Fruit fly (Drosophila melanogaster) whole organism, embryonic: ENCODE measurements around the gene CG46244.

Experiments
- Blimp-1 ChIP-seq: fragments of 200-800 bp; sonication (Bioruptor generic); optimal IDR thresholded peaks from 3 replicates; lab custom pipeline; 2018; ENCODE audit warnings: missing biosample characterization, missing genetic modification characterization, mild to moderate bottlenecking, moderate library complexity, missing genetic modification reagents
- CG10267 ChIP-seq: fragments of 200-800 bp; sonication (Bioruptor generic); optimal IDR thresholded peaks from 2 replicates; lab custom pipeline; 2018; ENCODE audit warnings: missing biosample characterization, mild to moderate bottlenecking, missing genetic modification characterization, moderate library complexity
- CG10321 ChIP-seq: fragments of 200-800 bp; sonication (Bioruptor generic); IDR thresholded peaks from 2 replicates; pipeline ENCODE4 v1.3.6; 2022; ENCODE audit warnings: missing biosample characterization, missing genetic modification characterization
- CG11093 ChIP-seq: fragments of 200-800 bp; sonication (Bioruptor generic); IDR thresholded peaks from 3 replicates; pipeline ENCODE4 v1.3.6; 2022; ENCODE audit warnings: missing biosample characterization, missing genetic modification characterization
- CG12071 ChIP-seq: fragments of 200-800 bp; sonication (Bioruptor generic); optimal IDR thresholded peaks from 3 replicates; lab custom pipeline; 2018; ENCODE audit warnings: missing biosample characterization, mild to moderate bottlenecking, missing genetic modification characterization
- CG13287 ChIP-seq: fragments of 200-800 bp; sonication (Bioruptor generic); IDR thresholded peaks from 2 replicates; pipeline ENCODE4 v1.3.6; 2022; ENCODE audit warnings: missing biosample characterization, missing genetic modification characterization; ENCODE audit not compliant: partially characterized antibody
- CG14710 ChIP-seq: fragments of 200-800 bp; sonication (Bioruptor generic); optimal IDR thresholded peaks from 3 replicates; lab custom pipeline; 2019; ENCODE audit warnings: missing biosample characterization, mild to moderate bottlenecking, missing genetic modification characterization, moderate library complexity
- CG14860 ChIP-seq: fragments of 200-800 bp; sonication (Bioruptor generic); IDR thresholded peaks from 3 replicates; pipeline ENCODE4 v1.3.6; 2022; ENCODE audit warnings: missing biosample characterization, missing genetic modification characterization; ENCODE audit not compliant: partially characterized antibody
- CG15514 ChIP-seq: fragments of 200-800 bp; sonication (Bioruptor generic); optimal IDR thresholded peaks from 3 replicates; lab custom pipeline; 2017; ENCODE audit warnings: missing biosample characterization, missing genetic modification characterization, mild to moderate bottlenecking, moderate library complexity, missing genetic modification reagents
- CG15696 ChIP-seq: fragments of 200-800 bp; sonication (Bioruptor generic); optimal IDR thresholded peaks from 2 replicates; lab custom pipeline; 2019; ENCODE audit warnings: missing biosample characterization, mild to moderate bottlenecking, missing genetic modification characterization, moderate library complexity
- CG1602 ChIP-seq: fragments of 200-800 bp; sonication (Bioruptor generic); optimal IDR thresholded peaks from 3 replicates; lab custom pipeline; 2016; ENCODE audit warnings: missing biosample characterization, missing genetic modification characterization
- CG2116 ChIP-seq: fragments of 200-800 bp; sonication (Bioruptor generic); optimal IDR thresholded peaks from 3 replicates; lab custom pipeline; 2018; ENCODE audit warnings: missing biosample characterization, mild to moderate bottlenecking, missing genetic modification characterization
- CG3163 ChIP-seq: fragments of 200-800 bp; sonication (Bioruptor generic); optimal IDR thresholded peaks from 3 replicates; lab custom pipeline; 2016; ENCODE audit warnings: missing biosample characterization, missing genetic modification characterization
- CG3407 ChIP-seq: fragments of 200-800 bp; sonication (Bioruptor generic); optimal IDR thresholded peaks from 2 replicates; lab custom pipeline; 2018; ENCODE audit warnings: missing biosample characterization, mild to moderate bottlenecking, missing genetic modification characterization
- CG42726 ChIP-seq: fragments of 200-800 bp; sonication (Bioruptor generic); IDR thresholded peaks from 2 replicates; pipeline ENCODE4 v1.3.6; 2022; ENCODE audit warnings: missing biosample characterization, missing genetic modification characterization; ENCODE audit not compliant: partially characterized antibody
- CG4617 ChIP-seq: fragments of 200-800 bp; sonication (Bioruptor generic); optimal IDR thresholded peaks from 3 replicates; lab custom pipeline; 2016; ENCODE audit warnings: missing biosample characterization, missing genetic modification characterization, borderline replicate concordance
- CG4730 ChIP-seq: fragments of 200-800 bp; sonication (Bioruptor generic); IDR thresholded peaks from 2 replicates; pipeline ENCODE4 v1.3.6; 2022; ENCODE audit warnings: missing biosample characterization, missing genetic modification characterization
- CG6813 ChIP-seq: fragments of 200-800 bp; sonication (Bioruptor generic); optimal IDR thresholded peaks from 2 replicates; lab custom pipeline; 2017; ENCODE audit warnings: missing biosample characterization, missing genetic modification characterization, mild to moderate bottlenecking, moderate library complexity, missing genetic modification reagents
- CG8290 ChIP-seq, 3 experiments: fragments of 200-800 bp; sonication (Bioruptor generic); optimal IDR thresholded peaks; 2 replicates each; lab custom pipeline; 2016 to 2019; ENCODE audit warnings: missing biosample characterization in 3 of 3, missing genetic modification characterization in 3 of 3, mild to moderate bottlenecking in 2 of 3, moderate library complexity in 1 of 3
- CG9797 ChIP-seq: fragments of 200-800 bp; sonication (Bioruptor generic); optimal IDR thresholded peaks from 3 replicates; lab custom pipeline; 2018; ENCODE audit warnings: missing biosample characterization, mild to moderate bottlenecking, missing genetic modification characterization
- D19A ChIP-seq: fragments of 200-800 bp; optimal IDR thresholded peaks from 3 replicates; lab custom pipeline; 2019; ENCODE audit warnings: missing biosample characterization, mild to moderate bottlenecking, missing genetic modification characterization, moderate library complexity
- Dll ChIP-seq: fragments of 200-800 bp; sonication (Bioruptor generic); IDR thresholded peaks from 4 replicates; pipeline ENCODE4 v1.3.6; 2022; ENCODE audit warnings: missing biosample characterization, missing genetic modification characterization; ENCODE audit not compliant: partially characterized antibody
- Doc3 ChIP-seq: fragments of 200-800 bp; sonication (Bioruptor generic); IDR thresholded peaks from 3 replicates; pipeline ENCODE4 v1.3.6; 2022; ENCODE audit warnings: missing biosample characterization, missing genetic modification characterization; ENCODE audit not compliant: partially characterized antibody
- Dp ChIP-seq: fragments of 200-800 bp; sonication (Bioruptor generic); optimal IDR thresholded peaks from 2 replicates; lab custom pipeline; 2018; ENCODE audit warnings: missing biosample characterization, mild to moderate bottlenecking, missing genetic modification characterization, moderate library complexity
- E2f2 ChIP-seq: fragments of 200-800 bp; sonication (Bioruptor generic); IDR thresholded peaks from 2 replicates; pipeline ENCODE4 v1.3.6; 2022; ENCODE audit warnings: missing biosample characterization, missing genetic modification characterization
- HLH4C ChIP-seq: fragments of 200-800 bp; sonication (Bioruptor generic); IDR thresholded peaks from 3 replicates; pipeline ENCODE4 v1.3.6; 2022; ENCODE audit warnings: missing biosample characterization, missing genetic modification characterization; ENCODE audit not compliant: partially characterized antibody
- HmgZ ChIP-seq: fragments of 200-800 bp; sonication (Bioruptor generic); optimal IDR thresholded peaks from 2 replicates; lab custom pipeline; 2018; ENCODE audit warnings: missing biosample characterization, mild to moderate bottlenecking, missing genetic modification characterization
- Hr39 ChIP-seq: fragments of >200 bp; optimal IDR thresholded peaks from 2 replicates; lab custom pipeline; 2017
- MBD-R2 ChIP-seq: fragments of 200-800 bp; sonication (Bioruptor generic); IDR thresholded peaks from 2 replicates; pipeline ENCODE4 v1.3.6; 2022; ENCODE audit warnings: missing biosample characterization, missing genetic modification characterization
- MESR4 ChIP-seq: fragments of 200-800 bp; sonication (Bioruptor generic); optimal IDR thresholded peaks from 2 replicates; lab custom pipeline; 2018; ENCODE audit warnings: missing biosample characterization, mild to moderate bottlenecking, missing genetic modification characterization, moderate library complexity
- Optix ChIP-seq: fragments of 200-800 bp; sonication (Bioruptor generic); IDR thresholded peaks from 3 replicates; pipeline ENCODE4 v1.3.6; 2022; ENCODE audit warnings: missing biosample characterization, missing genetic modification characterization
- Sry-δ ChIP-seq: fragments of 200-800 bp; sonication (Bioruptor generic); optimal IDR thresholded peaks from 2 replicates; lab custom pipeline; 2016; ENCODE audit warnings: missing biosample characterization, missing genetic modification characterization
- Stat92E ChIP-seq, 3 experiments: fragments of >200 bp in 2 of 3; fragments of 200-800 bp in 1 of 3; sonication (Bioruptor generic) in 1 of 3; optimal IDR thresholded peaks; 2 replicates each; lab custom pipeline; 2017 to 2019; ENCODE audit warnings: missing biosample characterization in 3 of 3, missing genetic modification characterization in 3 of 3, mild to moderate bottlenecking in 1 of 3, moderate library complexity in 1 of 3
- Xrp1 ChIP-seq: fragments of 200-800 bp; sonication (Bioruptor generic); IDR thresholded peaks from 2 replicates; pipeline ENCODE4 v1.3.6; 2022; ENCODE audit warnings: missing biosample characterization, missing genetic modification characterization
- YL-1 ChIP-seq: fragments of 200-800 bp; sonication (Bioruptor generic); optimal IDR thresholded peaks from 3 replicates; lab custom pipeline; 2017; ENCODE audit warnings: missing biosample characterization, mild to moderate bottlenecking, missing genetic modification characterization
- ato ChIP-seq: fragments of 200-800 bp; sonication (Bioruptor generic); IDR thresholded peaks from 2 replicates; pipeline ENCODE4 v1.3.6; 2022; ENCODE audit warnings: missing biosample characterization, missing genetic modification characterization; ENCODE audit not compliant: partially characterized antibody
- bab2 ChIP-seq: fragments of 200-800 bp; sonication (Bioruptor generic); optimal IDR thresholded peaks from 2 replicates; lab custom pipeline; 2016; ENCODE audit warnings: missing biosample characterization, missing genetic modification characterization
- ci ChIP-seq: fragments of 200-800 bp; sonication (Bioruptor generic); IDR thresholded peaks from 3 replicates; pipeline ENCODE4 v1.3.6; 2022; ENCODE audit warnings: missing biosample characterization, missing genetic modification characterization
- crp ChIP-seq, 2 experiments: fragments of 200-800 bp; sonication (Bioruptor generic); optimal IDR thresholded peaks; 2 replicates in 1 of 2; 3 replicates in 1 of 2; lab custom pipeline; 2017; ENCODE audit warnings: missing biosample characterization in 2 of 2, missing genetic modification characterization in 2 of 2, mild to moderate bottlenecking in 1 of 2, moderate library complexity in 1 of 2
- fd96Cb ChIP-seq: fragments of 200-800 bp; sonication (Bioruptor generic); optimal IDR thresholded peaks from 2 replicates; lab custom pipeline; 2018; ENCODE audit warnings: missing biosample characterization, mild to moderate bottlenecking, missing genetic modification characterization, moderate library complexity
- grn ChIP-seq: fragments of 200-800 bp; sonication (Bioruptor generic); optimal IDR thresholded peaks from 3 replicates; lab custom pipeline; 2017; ENCODE audit warnings: missing biosample characterization, missing genetic modification characterization
- scrt ChIP-seq: fragments of 200-800 bp; sonication (Bioruptor generic); optimal IDR thresholded peaks from 2 replicates; lab custom pipeline; 2018; ENCODE audit warnings: missing biosample characterization, mild to moderate bottlenecking, missing genetic modification characterization, moderate library complexity
- tap ChIP-seq: fragments of 200-800 bp; optimal IDR thresholded peaks from 3 replicates; lab custom pipeline; 2019; ENCODE audit warnings: missing biosample characterization, mild to moderate bottlenecking, missing genetic modification characterization, moderate library complexity
- trem ChIP-seq: fragments of 200-800 bp; optimal IDR thresholded peaks from 3 replicates; lab custom pipeline; 2019; ENCODE audit warnings: missing biosample characterization, mild to moderate bottlenecking, missing genetic modification characterization, moderate library complexity
- trh ChIP-seq: fragments of 200-800 bp; sonication (Bioruptor generic); optimal IDR thresholded peaks from 2 replicates; lab custom pipeline; 2016; ENCODE audit warnings: missing biosample characterization, missing genetic modification characterization
- yki ChIP-seq: fragments of >200 bp; optimal IDR thresholded peaks from 3 replicates; lab custom pipeline; 2018

CG46244 gene

dm6 chr2L:19579995-19580578 is 26.3 kb upstream of the CG46244 start, which contains the start of gene Pmvk (continued):
- TF ChIP-seq crp (GFP tag; optimal IDR thresholded peaks at IDR 0.05; lab: Kevin White, UChicago) (peak in 1 of 2 experiments; percentile 87), E2f2 (GFP tag; lab: Robert Waterston, UW) (peak; percentile 100), Dll (GFP tag; lab: Robert Waterston, UW) (peak; percentile 73), CG14710 (peak; percentile 42), CG13287 (GFP tag; lab: Robert Waterston, UW) (peak; percentile 86), ci (GFP tag; lab: Robert Waterston, UW) (peak; percentile 39; the same call in 1 of the 3 replicates), MBD-R2 (GFP tag; lab: Robert Waterston, UW) (peak; percentile 71), yki (lab: Kevin White, UChicago) (no peak), Sry-δ (GFP tag; lab: Kevin White, UChicago) (peak; percentile 58), YL-1 (GFP tag; lab: Kevin White, UChicago) (peak; percentile 26), CG10267 (tag; lab: Kevin White, UChicago) (peak; percentile 42), ato (GFP tag; lab: Robert Waterston, UW) (peak; percentile 98), MESR4 (GFP tag; lab: Kevin White, UChicago) (peak; percentile 52), CG3163 (GFP tag; lab: Kevin White, UChicago) (no peak), trem (tag; lab: Kevin White, UChicago) (peak; percentile 69), CG15514 (GFP tag; lab: Kevin White, UChicago) (peak; percentile 88), CG12071 (GFP tag; lab: Kevin White, UChicago) (no peak), Blimp-1 (GFP tag; lab: Kevin White, UChicago) (peak; percentile 98), CG42726 (GFP tag; lab: Robert Waterston, UW) (peak; percentile 43; the same call in 1 of the 2 replicates), Stat92E (GFP tag; optimal IDR thresholded peaks at IDR 0.05; lab: Kevin White, UChicago) (peak in 1 of 3 experiments; percentile 93), CG14860 (GFP tag; lab: Robert Waterston, UW) (peak; percentile 92), Dp (GFP tag; lab: Kevin White, UChicago) (peak; percentile 99), HmgZ (peak; percentile 63), CG6813 (GFP tag; lab: Kevin White, UChicago) (no peak), HLH4C (GFP tag; lab: Robert Waterston, UW) (peak; percentile 97), Doc3 (GFP tag; lab: Robert Waterston, UW) (peak; percentile 65), CG9797 (GFP tag; lab: Kevin White, UChicago) (peak; percentile 45), CG2116 (GFP tag; lab: Kevin White, UChicago) (peak; percentile 93)
- TF ChIP-seq, all 482 proteins: peak for 57

dm6 chr2L:19582185-19582584 is 24.2 kb upstream of the CG46244 start, which contains the start of gene Hakai:
Gene Hakai, minus strand, starts transcription at chr2L:19582474.
- TF ChIP-seq CG10321 (GFP tag; lab: Robert Waterston, UW): peak; percentile 21; the same call in 1 of the 2 replicates
- TF ChIP-seq Dll (GFP tag; lab: Robert Waterston, UW): peak; percentile 62; the same call in 3 of the 4 replicates
- TF ChIP-seq grn (GFP tag; lab: Kevin White, UChicago): no peak
- peak; percentile 72 for TF ChIP-seq bab2 (GFP tag; lab: Kevin White, UChicago)
- peak; percentile 47; the same call in 1 of the 3 replicates for TF ChIP-seq CG11093 (GFP tag; lab: Robert Waterston, UW)
- TF ChIP-seq Hr39 (lab: Kevin White, UChicago): peak; percentile 100
- TF ChIP-seq D19A (tag; lab: Kevin White, UChicago): peak; percentile 26
- peak; percentile 45; the same call in 1 of the 2 replicates for TF ChIP-seq Xrp1
- TF ChIP-seq trh (GFP tag; lab: Kevin White, UChicago): no peak
- TF ChIP-seq CG4730 (GFP tag; lab: Robert Waterston, UW): no peak
- peak; percentile 80 for TF ChIP-seq YL-1 (GFP tag; lab: Kevin White, UChicago)
- TF ChIP-seq CG8290 (GFP tag; optimal IDR thresholded peaks at IDR 0.05; lab: Kevin White, UChicago): peak; percentile 65
- peak; percentile 5 to 54 for TF ChIP-seq CG8290 (tag; optimal IDR thresholded peaks at IDR 0.05; lab: Kevin White, UChicago)
- TF ChIP-seq fd96Cb: peak; percentile 38
- TF ChIP-seq Optix (GFP tag; lab: Robert Waterston, UW): peak; percentile 46; the same call in 1 of the 3 replicates
- no peak for TF ChIP-seq CG3407 (GFP tag; lab: Kevin White, UChicago)
- peak; percentile 33 for TF ChIP-seq CG15696
- peak; percentile 93 for TF ChIP-seq CG4617
- TF ChIP-seq CG1602 (GFP tag; lab: Kevin White, UChicago): peak; percentile 37
- TF ChIP-seq tap: no peak
- TF ChIP-seq CG2116 (GFP tag; lab: Kevin White, UChicago): peak; percentile 15
- TF ChIP-seq scrt (GFP tag; lab: Kevin White, UChicago): no peak
